Worm (Caenorhabditis elegans) whole organism, midembryonic: ENCODE data around the gene ceh-79.

Experiments
- T22C8.4 ChIP-seq: fragments of 200-800 bp; sonication (Bioruptor generic); IDR thresholded peaks from 2 replicates; pipeline ENCODE4 v1.3.6; 2022; ENCODE audit warnings: missing genetic modification characterization, missing compliant biosample characterization
- cog-1 ChIP-seq: sonication (generic microtip); optimal IDR thresholded peaks from 2 replicates; lab custom pipeline; 2016; ENCODE audit warnings: missing genetic modification characterization, missing compliant biosample characterization
- flt-1 ChIP-seq: fragments of 200-800 bp; sonication (Bioruptor generic); IDR thresholded peaks from 2 replicates; pipeline ENCODE4 v1.3.6; 2022; ENCODE audit warnings: missing genetic modification characterization, missing compliant biosample characterization
- klf-2 ChIP-seq: fragments of 200-800 bp; sonication (Bioruptor generic); conservative IDR thresholded peaks from 2 replicates; pipeline ENCODE4 v1.3.6; 2022; ENCODE audit warnings: missing genetic modification reagents, missing genetic modification characterization, missing compliant biosample characterization
- med-1 ChIP-seq: sonication (generic microtip); optimal IDR thresholded peaks from 2 replicates; lab custom pipeline; 2017; ENCODE audit warnings: missing genetic modification characterization, mild to moderate bottlenecking, missing compliant biosample characterization, antibody characterized with exemption, missing genetic modification reagents; ENCODE audit not compliant: insufficient read depth
- ref-1 ChIP-seq: fragments of 200-800 bp; sonication (Bioruptor generic); conservative IDR thresholded peaks from 2 replicates; pipeline ENCODE4 v1.3.6; 2022; ENCODE audit warnings: missing genetic modification reagents, missing genetic modification characterization, missing compliant biosample characterization
- tab-1 ChIP-seq: fragments of 200-800 bp; sonication (Bioruptor generic); IDR thresholded peaks from 2 replicates; pipeline ENCODE4 v1.3.6; 2022; ENCODE audit warnings: missing genetic modification characterization, missing compliant biosample characterization
- ztf-23 ChIP-seq: fragments of 200-800 bp; sonication (Bioruptor generic); IDR thresholded peaks from 2 replicates; pipeline ENCODE4 v1.3.6; 2022; ENCODE audit warnings: missing genetic modification reagents, missing genetic modification characterization, missing compliant biosample characterization
- ztf-29 ChIP-seq: fragments of 200-800 bp; sonication (Bioruptor generic); IDR thresholded peaks from 2 replicates; pipeline ENCODE4 v1.3.6; 2022; ENCODE audit warnings: missing genetic modification reagents, missing genetic modification characterization, missing compliant biosample characterization

ceh-79 gene

ce11 chrV:13272275-13272674, 29.4 kb upstream of the ceh-79 start:
- no peak for TF ChIP-seq klf-2 (GFP tag; lab: Robert Waterston, UW)
- TF ChIP-seq flt-1 (GFP tag; lab: Robert Waterston, UW), result no peak
- TF ChIP-seq ztf-23, result no peak
- no peak for TF ChIP-seq tab-1 (GFP tag; lab: Robert Waterston, UW)
- no peak for TF ChIP-seq ztf-29 (GFP tag; lab: Robert Waterston, UW)
- TF ChIP-seq cog-1, result no peak
- no peak for TF ChIP-seq med-1 (GFP tag; lab: Kevin White, UChicago)
- TF ChIP-seq ref-1, result no peak
- no peak for TF ChIP-seq T22C8.4

ce11 chrV:13273302-13273701, 28.3 kb upstream of the ceh-79 start:
- TF ChIP-seq ref-1 (no peak), T22C8.4 (no peak), ztf-29 (GFP tag; lab: Robert Waterston, UW) (no peak), med-1 (GFP tag; lab: Kevin White, UChicago) (no peak), ztf-23 (no peak), klf-2 (GFP tag; lab: Robert Waterston, UW) (no peak), cog-1 (no peak)

- no peak for TF ChIP-seq ztf-29 (GFP tag; lab: Robert Waterston, UW)
Observed at ce11 chrV:13274615-13275014, 27.0 kb upstream of the ceh-79 start.

ce11 chrV:13275959-13276358, 25.7 kb upstream of the ceh-79 start, which contains the start of gene F32F2.4:
TSS of gene F32F2.4 (plus strand) at chrV:13276259.
- no peak for TF ChIP-seq tab-1 (GFP tag; lab: Robert Waterston, UW)
- TF ChIP-seq ztf-29 (GFP tag; lab: Robert Waterston, UW), result no peak
- no peak for TF ChIP-seq med-1 (GFP tag; lab: Kevin White, UChicago)
- no peak for TF ChIP-seq klf-2 (GFP tag; lab: Robert Waterston, UW)
- TF ChIP-seq ztf-23, result no peak
- TF ChIP-seq ref-1, result no peak
- TF ChIP-seq T22C8.4, result no peak
- TF ChIP-seq flt-1 (GFP tag; lab: Robert Waterston, UW), result no peak
- TF ChIP-seq cog-1, result no peak

ce11 chrV:13280382-13280781, 21.3 kb upstream of the ceh-79 start:
- TF ChIP-seq T22C8.4 (no peak), ref-1 (no peak)

ce11 chrV:13282958-13283357, 18.7 kb upstream of the ceh-79 start:
- no peak for TF ChIP-seq T22C8.4
- no peak for TF ChIP-seq ref-1
- no peak for TF ChIP-seq cog-1
- TF ChIP-seq ztf-29 (GFP tag; lab: Robert Waterston, UW), result no peak
- no peak for TF ChIP-seq ztf-23
- TF ChIP-seq flt-1 (GFP tag; lab: Robert Waterston, UW), result no peak

ce11 chrV:13285284-13285683, 16.3 kb upstream of the ceh-79 start:
- TF ChIP-seq ref-1 (no peak), med-1 (GFP tag; lab: Kevin White, UChicago) (no peak), flt-1 (GFP tag; lab: Robert Waterston, UW) (no peak), ztf-23 (no peak), ztf-29 (GFP tag; lab: Robert Waterston, UW) (no peak), cog-1 (no peak), klf-2 (GFP tag; lab: Robert Waterston, UW) (no peak), T22C8.4 (no peak), tab-1 (GFP tag; lab: Robert Waterston, UW) (no peak)

ce11 chrV:13286525-13286924, 15.1 kb upstream of the ceh-79 start:
- TF ChIP-seq ztf-23, result no peak
- TF ChIP-seq med-1 (GFP tag; lab: Kevin White, UChicago), result no peak
- TF ChIP-seq cog-1, result no peak
- TF ChIP-seq klf-2 (GFP tag; lab: Robert Waterston, UW), result no peak
- no peak for TF ChIP-seq T22C8.4
- no peak for TF ChIP-seq ztf-29 (GFP tag; lab: Robert Waterston, UW)
- no peak for TF ChIP-seq ref-1
- no peak for TF ChIP-seq tab-1 (GFP tag; lab: Robert Waterston, UW)
- no peak for TF ChIP-seq flt-1 (GFP tag; lab: Robert Waterston, UW)

ce11 chrV:13288881-13289280, 12.8 kb upstream of the ceh-79 start:
- TF ChIP-seq cog-1, result no peak
- no peak for TF ChIP-seq tab-1 (GFP tag; lab: Robert Waterston, UW)
- TF ChIP-seq ref-1, result no peak
- no peak for TF ChIP-seq ztf-23
- no peak for TF ChIP-seq klf-2 (GFP tag; lab: Robert Waterston, UW)
- no peak for TF ChIP-seq med-1 (GFP tag; lab: Kevin White, UChicago)
- no peak for TF ChIP-seq ztf-29 (GFP tag; lab: Robert Waterston, UW)
- no peak for TF ChIP-seq flt-1 (GFP tag; lab: Robert Waterston, UW)
- TF ChIP-seq T22C8.4, result no peak

ce11 chrV:13294507-13294906, 7.1 kb upstream of the ceh-79 start:
- TF ChIP-seq cog-1 (no peak), T22C8.4 (no peak), med-1 (GFP tag; lab: Kevin White, UChicago) (no peak), ztf-23 (no peak), klf-2 (GFP tag; lab: Robert Waterston, UW) (no peak), flt-1 (GFP tag; lab: Robert Waterston, UW) (no peak), tab-1 (GFP tag; lab: Robert Waterston, UW) (no peak), ztf-29 (GFP tag; lab: Robert Waterston, UW) (no peak)

ce11 chrV:13295859-13296258, 5.8 kb upstream of the ceh-79 start, which contains the start of gene uig-1:
TSS of gene uig-1 (minus strand) at chrV:13295978.
- TF ChIP-seq cog-1, result no peak
- no peak for TF ChIP-seq ztf-29 (GFP tag; lab: Robert Waterston, UW)
- no peak for TF ChIP-seq ref-1
- no peak for TF ChIP-seq tab-1 (GFP tag; lab: Robert Waterston, UW)
- no peak for TF ChIP-seq flt-1 (GFP tag; lab: Robert Waterston, UW)
- no peak for TF ChIP-seq ztf-23
- no peak for TF ChIP-seq T22C8.4
- no peak for TF ChIP-seq klf-2 (GFP tag; lab: Robert Waterston, UW)
